Worm (Caenorhabditis elegans) whole organism, midembryonic: ENCODE results near the gene Y116A8C.20.
"Not testable (repeated sequence)": the region's sequence is repeated elsewhere in the genome, so short reads cannot be mapped to it uniquely, and the experiment has no call there.

Source experiments
- flt-1 ChIP-seq: fragments of 200-800 bp; sonication (Bioruptor generic); IDR thresholded peaks from 2 replicates; pipeline ENCODE4 v1.3.6; 2022; ENCODE audit warnings: missing genetic modification characterization, missing compliant biosample characterization
- ztf-29 ChIP-seq: fragments of 200-800 bp; sonication (Bioruptor generic); IDR thresholded peaks from 2 replicates; pipeline ENCODE4 v1.3.6; 2022; ENCODE audit warnings: missing genetic modification reagents, missing genetic modification characterization, missing compliant biosample characterization

ce11 chrIV:17063700-17064099 lies 23.0 kb downstream of the Y116A8C.20 start, which contains the start of gene Y116A8C.467:
- TF ChIP-seq flt-1, ztf-29 (GFP tag; lab: Robert Waterston, UW): not testable (repeated sequence)
